Worm (Caenorhabditis elegans) whole organism, mixed stage, embryonic: Measurements from ENCODE around the gene srw-109.

Source experiments
- M03D4.4 ChIP-seq: sonication (generic microtip); optimal IDR thresholded peaks from 2 replicates; lab custom pipeline; 2017; ENCODE audit warnings: mild to moderate bottlenecking, missing genetic modification characterization, missing compliant biosample characterization
- bed-3 ChIP-seq: fragments of 200-800 bp; sonication (Bioruptor generic); optimal IDR thresholded peaks from 3 replicates; lab custom pipeline; 2018; ENCODE audit warnings: mild to moderate bottlenecking, missing genetic modification characterization, moderate library complexity, missing compliant biosample characterization
- blmp-1 ChIP-seq: fragments of 150-350 bp; optimal IDR thresholded peaks from 2 replicates; lab custom pipeline; 2014; ENCODE audit warnings: missing biosample characterization, missing genetic modification characterization
- ceh-39 ChIP-seq: fragments of 150-350 bp; optimal IDR thresholded peaks from 2 replicates; lab custom pipeline; 2014; ENCODE audit warnings: missing biosample characterization, missing genetic modification characterization
- ceh-43 ChIP-seq: fragments of 200-800 bp; sonication (Bioruptor generic); optimal IDR thresholded peaks from 2 replicates; lab custom pipeline; 2018; ENCODE audit warnings: mild to moderate bottlenecking, missing genetic modification characterization, moderate library complexity, missing compliant biosample characterization
- ces-1 ChIP-seq: fragments of 150-350 bp; optimal IDR thresholded peaks from 2 replicates; lab custom pipeline; 2014; ENCODE audit warnings: missing biosample characterization, missing genetic modification reagents, missing genetic modification characterization
- cnd-1 ChIP-seq: fragments of 200-800 bp; sonication (Bioruptor generic); optimal IDR thresholded peaks from 2 replicates; lab custom pipeline; 2018; ENCODE audit warnings: mild to moderate bottlenecking, missing genetic modification characterization, missing compliant biosample characterization
- drap-1 ChIP-seq: fragments of 200-800 bp; sonication (Bioruptor generic); optimal IDR thresholded peaks from 3 replicates; lab custom pipeline; 2018; ENCODE audit warnings: mild to moderate bottlenecking, missing genetic modification characterization, missing compliant biosample characterization
- elt-1 ChIP-seq: sonication (generic microtip); optimal IDR thresholded peaks from 2 replicates; lab custom pipeline; 2017; ENCODE audit warnings: missing genetic modification characterization, mild to moderate bottlenecking, missing compliant biosample characterization, antibody characterized with exemption, moderate library complexity, borderline replicate concordance; ENCODE audit not compliant: insufficient read depth
- elt-3 ChIP-seq: fragments of 150-350 bp; optimal IDR thresholded peaks from 2 replicates; lab custom pipeline; 2014; ENCODE audit warnings: missing biosample characterization, missing genetic modification characterization
- flh-1 ChIP-seq: fragments of 200-800 bp; sonication (Bioruptor generic); optimal IDR thresholded peaks from 2 replicates; lab custom pipeline; 2018; ENCODE audit warnings: mild to moderate bottlenecking, missing genetic modification characterization, moderate library complexity, missing compliant biosample characterization
- hlh-1 ChIP-seq: fragments of 150-350 bp; optimal IDR thresholded peaks from 2 replicates; lab custom pipeline; 2014; ENCODE audit warnings: missing biosample characterization, missing genetic modification reagents, missing genetic modification characterization
- lin-32 ChIP-seq: fragments of 200-800 bp; sonication (Bioruptor generic); optimal IDR thresholded peaks from 2 replicates; lab custom pipeline; 2018; ENCODE audit warnings: mild to moderate bottlenecking, missing genetic modification characterization, missing compliant biosample characterization
- lsy-2 ChIP-seq: fragments of 150-350 bp; optimal IDR thresholded peaks from 2 replicates; lab custom pipeline; 2014; ENCODE audit warnings: missing biosample characterization, missing genetic modification characterization
- mep-1 ChIP-seq: fragments of 150-350 bp; optimal IDR thresholded peaks from 2 replicates; lab custom pipeline; 2017; ENCODE audit warnings: missing biosample characterization, missing genetic modification reagents, missing genetic modification characterization, inconsistent platforms
- mls-2 ChIP-seq: sonication (generic microtip); optimal IDR thresholded peaks from 2 replicates; lab custom pipeline; 2016; ENCODE audit warnings: mild to moderate bottlenecking, missing genetic modification characterization, moderate library complexity, missing compliant biosample characterization
- nhr-12 ChIP-seq: fragments of 150-350 bp; optimal IDR thresholded peaks from 2 replicates; lab custom pipeline; 2014; ENCODE audit warnings: missing biosample characterization, missing genetic modification characterization
- nhr-237 ChIP-seq: fragments of 150-350 bp; optimal IDR thresholded peaks from 2 replicates; lab custom pipeline; 2014; ENCODE audit warnings: missing biosample characterization, missing genetic modification characterization
- nhr-28 ChIP-seq: fragments of 150-350 bp; optimal IDR thresholded peaks from 2 replicates; lab custom pipeline; 2014; ENCODE audit warnings: missing biosample characterization, missing genetic modification characterization
- nhr-76 ChIP-seq: sonication (generic microtip); optimal IDR thresholded peaks from 2 replicates; lab custom pipeline; 2017; ENCODE audit warnings: missing biosample characterization, missing genetic modification characterization
- pha-4 ChIP-seq: fragments of 150-350 bp; optimal IDR thresholded peaks from 2 replicates; lab custom pipeline; 2018; ENCODE audit warnings: missing biosample characterization, missing genetic modification reagents, missing genetic modification characterization
- sem-2 ChIP-seq: fragments of 200-800 bp; sonication (Bioruptor generic); optimal IDR thresholded peaks from 2 replicates; lab custom pipeline; 2018; ENCODE audit warnings: mild to moderate bottlenecking, missing genetic modification characterization, missing compliant biosample characterization
- snpc-4 ChIP-seq: fragments of 150-350 bp; optimal IDR thresholded peaks from 2 replicates; lab custom pipeline; 2014; ENCODE audit warnings: missing biosample characterization, missing genetic modification characterization
- sptf-1 ChIP-seq: sonication (generic microtip); optimal IDR thresholded peaks from 2 replicates; lab custom pipeline; 2017; ENCODE audit warnings: mild to moderate bottlenecking, missing genetic modification characterization, moderate library complexity, missing compliant biosample characterization
- tbx-8 ChIP-seq: fragments of 200-800 bp; sonication (Bioruptor generic); optimal IDR thresholded peaks from 2 replicates; lab custom pipeline; 2018; ENCODE audit warnings: mild to moderate bottlenecking, missing genetic modification characterization, moderate library complexity, missing compliant biosample characterization
- unc-120 ChIP-seq: sonication (generic microtip); optimal IDR thresholded peaks from 2 replicates; lab custom pipeline; 2017; ENCODE audit warnings: missing genetic modification characterization, missing compliant biosample characterization; ENCODE audit not compliant: poor library complexity, severe bottlenecking
- unc-39 ChIP-seq: fragments of 150-350 bp; optimal IDR thresholded peaks from 2 replicates; lab custom pipeline; 2014; ENCODE audit warnings: missing biosample characterization, missing genetic modification characterization
- unc-62 ChIP-seq: fragments of 150-350 bp; optimal IDR thresholded peaks from 2 replicates; lab custom pipeline; 2014; ENCODE audit warnings: missing biosample characterization, missing genetic modification reagents, missing genetic modification characterization
- zip-8 ChIP-seq: fragments of 150-350 bp; optimal IDR thresholded peaks from 2 replicates; lab custom pipeline; 2014; ENCODE audit warnings: missing biosample characterization, missing genetic modification characterization
- ztf-11 ChIP-seq: fragments of 150-350 bp; optimal IDR thresholded peaks from 2 replicates; lab custom pipeline; 2014; ENCODE audit warnings: missing biosample characterization, missing genetic modification characterization

The srw-109 gene

DNA sequence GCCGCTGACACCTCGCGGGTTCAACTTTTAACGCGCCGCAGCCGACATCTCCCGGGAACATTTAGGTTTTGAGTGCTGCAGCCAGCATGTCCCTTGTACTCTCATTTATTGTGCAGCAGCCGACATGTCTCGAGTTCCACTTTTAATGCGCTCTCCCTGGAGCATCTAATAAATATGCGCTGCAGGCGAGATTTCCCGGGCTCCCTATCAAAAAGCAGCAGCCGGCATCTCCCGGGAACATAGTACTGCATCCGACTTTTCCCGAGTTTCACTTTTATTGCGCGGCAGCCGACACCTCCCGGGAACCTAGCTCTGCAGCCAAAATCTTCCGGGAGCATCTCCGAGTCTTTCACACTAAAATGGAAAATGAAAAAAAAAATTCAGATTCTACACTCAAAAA lies 12.2 kb upstream of the srw-109 start:
- TF ChIP-seq drap-1 (GFP tag; lab: Kevin White, UChicago) (no peak), unc-62 (GFP tag; lab: Kevin White, UChicago) (no peak), nhr-237 (no peak), zip-8 (tag; lab: Kevin White, UChicago) (no peak), unc-39 (tag; lab: Kevin White, UChicago) (no peak)

DNA sequence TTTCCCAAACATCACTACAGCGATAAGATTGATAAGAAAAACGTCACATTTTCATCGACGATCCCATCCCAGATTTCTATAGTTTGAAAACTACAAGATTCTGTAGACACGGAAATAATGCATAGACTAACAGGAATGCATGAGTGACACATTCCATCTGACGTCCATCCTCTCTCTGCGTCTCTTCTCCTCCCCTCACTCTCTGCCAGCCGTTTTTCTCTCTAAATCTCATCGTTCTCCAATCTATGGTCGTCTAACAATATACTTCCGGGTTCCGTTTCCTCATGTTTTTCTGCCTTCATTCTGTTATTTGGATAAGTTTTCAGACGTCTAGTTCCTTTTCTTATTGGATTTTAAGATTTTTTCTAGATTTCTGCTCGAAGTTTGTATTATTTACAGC lies 10.3 kb upstream of the srw-109 start, which contains the start of gene F48G7.4:
Gene F48G7.4, plus strand, starts transcription at position 400 of the 400 bp plus-strand sequence.
- TF ChIP-seq M03D4.4 (no peak), ceh-43 (GFP tag; lab: Kevin White, UChicago) (no peak), sptf-1 (tag; lab: Kevin White, UChicago) (no peak), unc-62 (GFP tag; lab: Kevin White, UChicago) (peak; percentile 86), bed-3 (no peak), nhr-12 (tag; lab: Kevin White, UChicago) (no peak), ztf-11 (tag; lab: Kevin White, UChicago) (no peak)

DNA sequence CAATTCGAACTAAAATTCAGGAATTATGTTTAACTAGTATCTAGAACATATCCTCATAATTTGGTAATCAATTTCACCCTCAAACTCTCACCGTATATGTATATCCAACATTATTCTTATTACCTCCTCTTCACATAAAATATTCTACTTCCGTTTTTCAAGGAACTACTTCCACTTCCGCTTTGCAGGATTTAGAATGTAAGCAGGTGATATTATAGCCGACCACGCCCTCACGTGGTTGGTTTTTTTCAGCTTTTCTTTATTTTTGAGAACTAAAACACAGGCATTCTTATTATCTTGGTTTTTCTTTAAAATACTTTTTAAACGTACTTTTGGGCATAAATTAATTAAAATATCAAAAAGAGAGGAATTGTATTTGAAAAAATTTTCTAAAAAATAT lies 9.2 kb upstream of the srw-109 start:
- TF ChIP-seq snpc-4 (tag; lab: Kevin White, UChicago) (no peak), bed-3 (no peak), ceh-39 (tag; lab: Kevin White, UChicago) (no peak), nhr-76 (tag; lab: Kevin White, UChicago) (no peak), ces-1 (GFP tag; lab: Kevin White, UChicago) (no peak), tbx-8 (GFP tag; lab: Kevin White, UChicago) (no peak)

DNA sequence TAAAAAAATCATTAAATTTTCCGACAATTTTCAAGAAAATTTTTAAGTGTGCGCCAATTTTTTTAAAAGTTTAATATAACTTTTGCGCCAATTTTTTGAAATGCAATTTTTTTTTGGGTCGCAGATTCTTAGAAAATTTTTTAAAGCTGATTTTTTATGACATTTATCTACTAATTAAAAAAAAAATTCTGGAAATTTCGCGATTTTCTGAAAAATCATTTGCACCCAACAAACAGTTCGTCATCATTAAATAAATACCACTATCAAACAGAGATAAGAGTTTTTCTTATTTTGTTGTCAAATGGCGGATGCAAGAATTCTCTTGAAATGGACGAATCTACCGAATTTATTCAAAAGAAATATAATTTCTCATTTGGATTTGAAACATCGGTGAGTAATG lies 6.5 kb upstream of the srw-109 start, which contains the start of gene F48G7.13:
Gene F48G7.13, plus strand, starts transcription at position 301 of the 400 bp plus-strand sequence.
- TF ChIP-seq sptf-1 (tag; lab: Kevin White, UChicago) (no peak), nhr-28 (tag; lab: Kevin White, UChicago) (no peak), ceh-39 (tag; lab: Kevin White, UChicago) (no peak), ces-1 (GFP tag; lab: Kevin White, UChicago) (no peak), lsy-2 (no peak), sem-2 (GFP tag; lab: Kevin White, UChicago) (no peak), cnd-1 (tag; lab: Kevin White, UChicago) (no peak), unc-120 (tag; lab: Kevin White, UChicago) (no peak), blmp-1 (no peak), nhr-237 (no peak), mls-2 (tag; lab: Kevin White, UChicago) (no peak)

DNA sequence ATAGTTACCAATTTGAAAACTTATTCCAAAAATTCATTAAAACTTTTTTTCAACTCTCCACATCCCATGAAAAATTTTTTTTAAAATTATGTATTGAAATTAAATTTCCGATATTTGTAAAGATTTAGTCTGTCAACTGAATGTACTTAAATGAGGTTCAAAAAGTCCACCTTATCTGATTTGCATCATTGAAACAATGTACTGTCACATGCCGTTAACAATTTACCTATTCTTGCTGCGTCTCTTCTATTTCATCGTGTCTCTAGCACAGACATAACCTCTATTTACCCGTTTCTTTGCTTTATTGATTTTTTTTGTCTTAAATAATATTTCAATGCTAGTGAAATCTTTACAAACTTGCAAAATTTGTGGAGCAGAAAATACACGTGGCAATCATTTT lies 1.5 kb upstream of the srw-109 start, which contains the start of gene nhr-90:
Gene nhr-90, plus strand, starts transcription at position 296 of the 400 bp plus-strand sequence.
- TF ChIP-seq unc-62 (GFP tag; lab: Kevin White, UChicago) (no peak), M03D4.4 (no peak), hlh-1 (tag; lab: Kevin White, UChicago) (no peak), pha-4 (tag; lab: Kevin White, UChicago) (no peak), bed-3 (no peak), nhr-76 (tag; lab: Kevin White, UChicago) (no peak), unc-39 (tag; lab: Kevin White, UChicago) (no peak), zip-8 (tag; lab: Kevin White, UChicago) (no peak)
- TF ChIP-seq, all 35 proteins: peak for 0

DNA sequence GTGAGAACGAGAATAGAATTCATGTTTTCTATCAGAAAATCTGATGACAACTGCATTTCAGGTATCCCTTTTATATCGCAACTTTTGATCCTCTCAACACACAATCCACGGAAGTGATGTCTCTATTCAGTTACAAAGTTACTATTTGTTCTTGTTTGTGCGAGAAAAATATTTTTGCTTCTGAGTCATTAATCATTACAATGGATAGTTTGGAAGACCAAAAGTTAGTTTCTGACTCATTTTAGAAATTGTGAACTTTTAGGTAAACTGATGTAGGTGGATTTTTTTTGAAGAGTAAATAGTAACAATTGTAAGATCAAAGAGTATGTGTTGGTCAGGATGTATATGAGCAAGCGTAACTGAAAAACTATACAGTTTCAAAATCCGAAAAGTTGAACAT lies 927 bp upstream of the srw-109 start, which contains the start of gene srlf-36:
Gene srlf-36, minus strand, starts transcription at position 101 of the 400 bp plus-strand sequence.
- TF ChIP-seq blmp-1 (no peak), lin-32 (GFP tag; lab: Kevin White, UChicago) (no peak), sptf-1 (tag; lab: Kevin White, UChicago) (no peak), unc-120 (tag; lab: Kevin White, UChicago) (no peak), ceh-39 (tag; lab: Kevin White, UChicago) (no peak), lsy-2 (no peak), cnd-1 (tag; lab: Kevin White, UChicago) (no peak), drap-1 (GFP tag; lab: Kevin White, UChicago) (no peak), mep-1 (tag; lab: Kevin White, UChicago) (no peak), ceh-43 (GFP tag; lab: Kevin White, UChicago) (no peak), ztf-11 (tag; lab: Kevin White, UChicago) (no peak), nhr-76 (tag; lab: Kevin White, UChicago) (no peak), elt-1 (no peak), elt-3 (tag; lab: Kevin White, UChicago) (no peak), flh-1 (no peak)
